Worm (Caenorhabditis elegans): Measurements from ENCODE around the gene W06B4.1.

ce11 chrII:4438601-4439000, 32.8 kb upstream of the W06B4.1 start, which contains the start of gene nhr-16:
- TF ChIP-seq nfya-1 (tag; optimal IDR thresholded peaks at IDR 0.05; ENCODE audit: borderline replicate concordance, insufficient read depth) (no peak), nfya-2 (GFP tag; IDR thresholded peaks at IDR 0.05) (no peak), fkh-3 (tag; optimal IDR thresholded peaks at IDR 0.05) (no peak), ceh-79 (tag; optimal IDR thresholded peaks at IDR 0.05) (no peak), attf-3 (GFP tag; conservative IDR thresholded peaks at IDR 0.05) (no peak), ceh-58 (GFP tag; IDR thresholded peaks at IDR 0.05) (no peak), dpff-1 (tag; optimal IDR thresholded peaks at IDR 0.05) (no peak), dox-1 (GFP tag; IDR thresholded peaks at IDR 0.05) (no peak), Y56A3A.18 (GFP tag; IDR thresholded peaks at IDR 0.05) (no peak), attf-5 (GFP tag; optimal IDR thresholded peaks at IDR 0.05) (no peak)

Data from whole organism, young adult.